Worm (Caenorhabditis elegans): ENCODE measurements around the gene cki-2.

Gene cki-2

DNA sequence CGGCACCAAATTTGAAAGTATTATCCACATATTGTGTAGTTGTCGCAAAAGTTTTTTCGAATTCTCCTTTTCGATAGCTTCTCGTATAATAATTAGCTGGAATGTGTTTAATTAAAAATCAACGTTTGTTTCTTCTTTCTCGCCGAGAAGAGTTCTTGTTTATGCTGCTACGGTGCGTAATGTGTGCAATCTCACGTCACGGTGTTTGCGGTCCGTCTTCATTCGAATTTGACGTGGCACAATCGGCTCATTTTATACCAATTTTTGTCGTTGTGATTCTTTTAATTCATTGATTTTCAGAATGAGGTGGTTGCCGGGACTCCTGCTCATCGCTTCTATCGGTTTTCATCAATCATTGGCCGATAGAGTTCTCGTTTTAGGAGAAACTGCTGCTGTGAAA lies 47.9 kb downstream of the cki-2 start, which contains the start of gene ostb-1:
ostb-1 (plus strand) TSS at position 301 of the 400 bp plus-strand sequence.
- no peak for TF ChIP-seq Y48G9A.11 (GFP tag; IDR thresholded peaks at IDR 0.05)
- peak in 1 of 2 experiments; percentile 82 for TF ChIP-seq lsy-2 (tag; optimal IDR thresholded peaks at IDR 0.05)
- TF ChIP-seq dve-1 (tag; optimal IDR thresholded peaks at IDR 0.05; ENCODE audit: insufficient read depth): peak; percentile 10
- TF ChIP-seq gei-8 (GFP tag; optimal IDR thresholded peaks at IDR 0.05): no peak
- TF ChIP-seq unc-130 (GFP tag; optimal IDR thresholded peaks at IDR 0.05): no peak
- no peak for TF ChIP-seq F10B5.3 (tag; optimal IDR thresholded peaks at IDR 0.05)
- no peak for TF ChIP-seq daf-12 (tag; optimal IDR thresholded peaks at IDR 0.05)
- no peak for TF ChIP-seq ctbp-1 (GFP tag; IDR thresholded peaks at IDR 0.05)
- no peak for TF ChIP-seq nhr-41 (GFP tag; IDR thresholded peaks at IDR 0.05)
- TF ChIP-seq ceh-82 (tag; optimal IDR thresholded peaks at IDR 0.05): no peak
- peak; percentile 55 for TF ChIP-seq mes-2 (tag; optimal IDR thresholded peaks at IDR 0.05; ENCODE audit: poor library complexity, severe bottlenecking)
- no peak for TF ChIP-seq zfp-3 (GFP tag; conservative IDR thresholded peaks at IDR 0.05)
- no peak for TF ChIP-seq skn-1 (tag; optimal IDR thresholded peaks at IDR 0.05)
- TF ChIP-seq unc-62 (GFP tag; optimal IDR thresholded peaks at IDR 0.05 in 1 of 2): no peak
- TF ChIP-seq unc-62 (tag; optimal IDR thresholded peaks at IDR 0.05): no peak
- no peak for TF ChIP-seq Y75B8A.6 (GFP tag; IDR thresholded peaks at IDR 0.05)
- peak; percentile 2 for TF ChIP-seq hlh-30 (tag; optimal IDR thresholded peaks at IDR 0.05; ENCODE audit: insufficient read depth)
- no peak for TF ChIP-seq lin-1 (GFP tag; IDR thresholded peaks at IDR 0.05)
- TF ChIP-seq T20F7.1 (GFP tag; optimal IDR thresholded peaks at IDR 0.05): peak; percentile 43
- TF ChIP-seq unc-39 (tag; optimal IDR thresholded peaks at IDR 0.05): no peak
- TF ChIP-seq dpl-1 (GFP tag; optimal IDR thresholded peaks at IDR 0.05): peak; percentile 26
- TF ChIP-seq daf-16 (GFP tag; optimal IDR thresholded peaks at IDR 0.05): no peak
- TF ChIP-seq daf-16 (tag; optimal IDR thresholded peaks at IDR 0.05): peak; percentile 72
- no peak for TF ChIP-seq vab-7 (GFP tag; IDR thresholded peaks at IDR 0.05)
- no peak for TF ChIP-seq zfp-2 (tag; optimal IDR thresholded peaks at IDR 0.05)
- TF ChIP-seq madf-5 (GFP tag; IDR thresholded peaks at IDR 0.05): no peak
- TF ChIP-seq lin-38 (GFP tag; IDR thresholded peaks at IDR 0.05): peak; percentile 14; the same call in 1 of the 2 replicates
- no peak for TF ChIP-seq mxl-3 (GFP tag; optimal IDR thresholded peaks at IDR 0.05)
- no peak for TF ChIP-seq nhr-25 (tag; optimal IDR thresholded peaks at IDR 0.05; ENCODE audit: borderline replicate concordance, insufficient read depth)

DNA sequence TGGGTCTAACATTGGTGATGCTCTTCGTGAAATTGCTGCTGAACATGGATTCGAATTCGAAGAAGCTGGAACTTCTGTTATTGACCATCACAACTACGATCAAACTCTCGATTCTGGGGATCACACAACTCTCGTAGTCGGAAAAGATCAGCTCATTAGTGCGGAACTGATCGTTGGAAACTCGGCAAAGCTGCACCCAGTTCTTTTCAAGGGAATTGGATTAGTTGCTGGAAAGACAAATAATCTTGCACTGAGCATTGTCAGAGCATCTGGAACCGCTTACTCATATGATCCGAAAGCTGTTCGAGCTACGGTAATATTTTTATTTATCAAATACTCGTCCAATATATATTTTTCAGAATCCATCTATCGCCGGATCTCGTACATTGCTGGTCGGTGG lies 48.6 kb downstream of the cki-2 start:
- no peak for TF ChIP-seq Y48G9A.11 (GFP tag; IDR thresholded peaks at IDR 0.05)
- no peak for TF ChIP-seq Y75B8A.6 (GFP tag; IDR thresholded peaks at IDR 0.05)
- TF ChIP-seq aha-1 (tag): peak; percentile 66
- TF ChIP-seq unc-62 (GFP tag; optimal IDR thresholded peaks at IDR 0.05 in 1 of 2): peak in 1 of 2 experiments; percentile 50
- TF ChIP-seq unc-62 (tag; optimal IDR thresholded peaks at IDR 0.05): no peak

DNA sequence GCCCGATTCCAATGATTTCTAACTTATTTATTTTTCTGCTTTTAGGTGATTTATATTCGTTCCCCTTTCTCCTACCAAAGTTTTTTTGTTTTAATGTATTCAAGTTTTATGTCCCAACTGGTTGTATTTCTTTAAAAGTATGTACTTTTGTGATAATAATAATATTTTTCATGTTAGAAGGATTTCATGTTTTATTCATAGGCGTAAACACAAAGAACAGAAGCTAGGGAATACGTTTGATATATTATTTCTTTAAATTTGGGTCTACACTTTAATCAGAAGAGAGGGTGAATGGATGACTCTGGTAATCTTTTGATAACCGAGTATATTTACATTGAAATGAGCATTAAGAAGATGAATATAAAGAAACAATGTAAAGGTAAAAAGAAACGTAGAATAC lies 49.8 kb downstream of the cki-2 start:
- no peak for TF ChIP-seq dpl-1 (GFP tag; optimal IDR thresholded peaks at IDR 0.05)
- TF ChIP-seq daf-16 (GFP tag; optimal IDR thresholded peaks at IDR 0.05): peak in 1 of 2 experiments; percentile 33
- no peak for TF ChIP-seq daf-16 (tag; optimal IDR thresholded peaks at IDR 0.05)
- TF ChIP-seq dve-1 (tag; optimal IDR thresholded peaks at IDR 0.05; ENCODE audit: insufficient read depth): no peak
- TF ChIP-seq arid-1 (GFP tag; conservative IDR thresholded peaks at IDR 0.05): 0 out of 2 replicates have a peak, but pooled peaks have one; percentile 11
- TF ChIP-seq nhr-76 (tag; optimal IDR thresholded peaks at IDR 0.05): no peak
- no peak for TF ChIP-seq lin-13 (GFP tag; optimal IDR thresholded peaks at IDR 0.05)
- TF ChIP-seq unc-130 (GFP tag; optimal IDR thresholded peaks at IDR 0.05): peak; percentile 40
- peak in 1 of 2 experiments; percentile 8 for TF ChIP-seq lsy-2 (tag; optimal IDR thresholded peaks at IDR 0.05)
- no peak for TF ChIP-seq fos-1 (tag; optimal IDR thresholded peaks at IDR 0.05)
- TF ChIP-seq T20F7.1 (GFP tag; optimal IDR thresholded peaks at IDR 0.05): peak; percentile 20
- no peak for TF ChIP-seq nhr-237 (tag; optimal IDR thresholded peaks at IDR 0.05)
- no peak for TF ChIP-seq nhr-42 (GFP tag; IDR thresholded peaks at IDR 0.05)
- no peak for TF ChIP-seq set-16 (GFP tag; IDR thresholded peaks at IDR 0.05)
- no peak for TF ChIP-seq F37D6.2 (tag; optimal IDR thresholded peaks at IDR 0.05)
- TF ChIP-seq zag-1 (tag; optimal IDR thresholded peaks at IDR 0.05): no peak
- TF ChIP-seq hlh-30 (tag; optimal IDR thresholded peaks at IDR 0.05; ENCODE audit: insufficient read depth): no peak
- no peak for TF ChIP-seq ceh-32 (tag; optimal IDR thresholded peaks at IDR 0.05; ENCODE audit: poor library complexity)
- no peak for TF ChIP-seq vab-7 (GFP tag; IDR thresholded peaks at IDR 0.05)
- TF ChIP-seq pqm-1 (tag; optimal IDR thresholded peaks at IDR 0.05): no peak
- peak; percentile 28; the same call in 1 of the 2 replicates for TF ChIP-seq Y105C5A.15 (GFP tag; IDR thresholded peaks at IDR 0.05)
- no peak for TF ChIP-seq nhr-11 (tag; optimal IDR thresholded peaks at IDR 0.05)
- TF ChIP-seq F10B5.3 (tag; optimal IDR thresholded peaks at IDR 0.05): peak; percentile 9
- peak; percentile 0 for TF ChIP-seq duxl-1 (tag; optimal IDR thresholded peaks at IDR 0.05; ENCODE audit: poor library complexity)
- no peak for TF ChIP-seq ceh-20 (GFP tag; IDR thresholded peaks at IDR 0.05)
- no peak for TF ChIP-seq zfp-2 (tag; optimal IDR thresholded peaks at IDR 0.05)
- TF ChIP-seq lir-3 (tag; optimal IDR thresholded peaks at IDR 0.05): no peak
- TF ChIP-seq lin-38 (GFP tag; IDR thresholded peaks at IDR 0.05): peak; percentile 46
